Worm (Caenorhabditis elegans) whole organism, L4 larva: ENCODE measurements around the gene ceh-30.
A peak's percentile ranks its signal among the peaks of the same experiment; 100 is the strongest.

ENCODE experiments used
- D1046.2 ChIP-seq: fragments of 200-800 bp; sonication (Bioruptor generic); IDR thresholded peaks from 2 replicates; pipeline ENCODE4 v1.3.6; 2022; ENCODE audit warnings: missing genetic modification characterization, missing compliant biosample characterization
- F37D6.2 ChIP-seq: sonication (generic microtip); optimal IDR thresholded peaks from 2 replicates; lab custom pipeline; 2016; ENCODE audit warnings: mild to moderate bottlenecking, missing genetic modification characterization, missing compliant biosample characterization
- R02D3.7 ChIP-seq: fragments of 150-350 bp; sonication (generic microtip); optimal IDR thresholded peaks from 3 replicates; lab custom pipeline; 2014; ENCODE audit warnings: missing biosample characterization, missing genetic modification characterization
- T20F7.1 ChIP-seq: fragments of 200-800 bp; sonication (Bioruptor generic); optimal IDR thresholded peaks from 2 replicates; lab custom pipeline; 2018; ENCODE audit warnings: mild to moderate bottlenecking, missing genetic modification characterization, missing compliant biosample characterization
- T26A8.4 ChIP-seq: fragments of 200-800 bp; sonication (Bioruptor generic); IDR thresholded peaks from 2 replicates; pipeline ENCODE4 v1.3.6; 2022; ENCODE audit warnings: missing genetic modification characterization, missing compliant biosample characterization
- Y75B8A.6 ChIP-seq: fragments of 200-800 bp; sonication (Bioruptor generic); IDR thresholded peaks from 2 replicates; pipeline ENCODE4 v1.3.6; 2022; ENCODE audit warnings: missing genetic modification reagents, missing genetic modification characterization, missing compliant biosample characterization
- ZK546.5 ChIP-seq, 2 experiments: sonication (generic microtip); optimal IDR thresholded peaks; 2 replicates each; lab custom pipeline; 2017; ENCODE audit warnings: missing biosample characterization in 2 of 2, missing genetic modification characterization in 2 of 2
- ama-1 ChIP-seq: fragments of 150-350 bp; optimal IDR thresholded peaks from 2 replicates; lab custom pipeline; 2014; ENCODE audit warnings: inconsistent platforms, mixed read lengths
- attf-4 ChIP-seq: sonication (generic microtip); optimal IDR thresholded peaks from 3 replicates; lab custom pipeline; 2017; ENCODE audit warnings: missing biosample characterization, missing genetic modification characterization
- ceh-20 ChIP-seq: fragments of 200-800 bp; sonication (Bioruptor generic); IDR thresholded peaks from 2 replicates; pipeline ENCODE4 v1.3.6; 2022; ENCODE audit warnings: missing genetic modification reagents, missing genetic modification characterization, missing compliant biosample characterization
- ceh-82 ChIP-seq: sonication (generic microtip); optimal IDR thresholded peaks from 2 replicates; lab custom pipeline; 2017; ENCODE audit warnings: missing biosample characterization, missing genetic modification characterization
- ctbp-1 ChIP-seq: fragments of 200-800 bp; sonication (Bioruptor generic); IDR thresholded peaks from 2 replicates; pipeline ENCODE4 v1.3.6; 2022; ENCODE audit warnings: missing genetic modification reagents, missing genetic modification characterization, missing compliant biosample characterization
- daf-16 ChIP-seq, 3 experiments: sonication (generic microtip); optimal IDR thresholded peaks; 2 replicates each; lab custom pipeline; 2016 to 2017; ENCODE audit warnings: missing genetic modification characterization in 3 of 3, missing genetic modification reagents in 3 of 3, mild to moderate bottlenecking in 2 of 3, missing compliant biosample characterization in 2 of 3, missing biosample characterization in 1 of 3, moderate library complexity in 1 of 3
- dmd-6 ChIP-seq: fragments of 200-800 bp; sonication (Bioruptor generic); IDR thresholded peaks from 2 replicates; pipeline ENCODE4 v1.3.6; 2022; ENCODE audit warnings: missing genetic modification reagents, missing genetic modification characterization, missing compliant biosample characterization
- dmd-8 ChIP-seq: fragments of 200-800 bp; sonication (Bioruptor generic); IDR thresholded peaks from 2 replicates; pipeline ENCODE4 v1.3.6; 2022; ENCODE audit warnings: missing genetic modification characterization, missing compliant biosample characterization
- dmd-9 ChIP-seq: fragments of 200-800 bp; sonication (Bioruptor generic); IDR thresholded peaks from 2 replicates; pipeline ENCODE4 v1.3.6; 2022; ENCODE audit warnings: missing genetic modification reagents, missing genetic modification characterization, missing compliant biosample characterization
- dpl-1 ChIP-seq: fragments of 150-350 bp; optimal IDR thresholded peaks from 2 replicates; lab custom pipeline; 2014; ENCODE audit warnings: missing biosample characterization, missing genetic modification reagents, missing genetic modification characterization
- dve-1 ChIP-seq: sonication (generic microtip); optimal IDR thresholded peaks from 2 replicates; lab custom pipeline; 2017; ENCODE audit warnings: antibody characterized with exemption, mild to moderate bottlenecking, missing genetic modification characterization, missing compliant biosample characterization; ENCODE audit not compliant: insufficient read depth
- fkh-10 ChIP-seq: fragments of 150-350 bp; optimal IDR thresholded peaks from 2 replicates; lab custom pipeline; 2014; ENCODE audit warnings: missing biosample characterization, missing genetic modification reagents, missing genetic modification characterization
- fos-1 ChIP-seq: fragments of 150-350 bp; optimal IDR thresholded peaks from 2 replicates; lab custom pipeline; 2014; ENCODE audit warnings: missing biosample characterization, missing genetic modification characterization
- hif-1 ChIP-seq, 2 experiments: sonication (generic microtip); optimal IDR thresholded peaks; 2 replicates each; lab custom pipeline; 2016 to 2017; ENCODE audit warnings: missing compliant biosample characterization in 2 of 2, missing genetic modification characterization in 2 of 2, missing genetic modification reagents in 2 of 2, missing genotype in 2 of 2, mild to moderate bottlenecking in 1 of 2
- lin-1 ChIP-seq: fragments of 200-800 bp; sonication (Bioruptor generic); IDR thresholded peaks from 2 replicates; pipeline ENCODE4 v1.3.6; 2022; ENCODE audit warnings: missing genetic modification reagents, missing genetic modification characterization, missing compliant biosample characterization
- lin-15B ChIP-seq: fragments of 150-350 bp; sonication (generic microtip); optimal IDR thresholded peaks from 3 replicates; lab custom pipeline; 2014; ENCODE audit warnings: missing biosample characterization, missing genetic modification characterization
- lin-38 ChIP-seq: fragments of 200-800 bp; sonication (Bioruptor generic); IDR thresholded peaks from 2 replicates; pipeline ENCODE4 v1.3.6; 2022; ENCODE audit warnings: missing genetic modification reagents, missing genetic modification characterization, missing compliant biosample characterization
- lir-3 ChIP-seq: sonication (generic microtip); optimal IDR thresholded peaks from 2 replicates; lab custom pipeline; 2016; ENCODE audit warnings: mild to moderate bottlenecking, missing genetic modification characterization, missing compliant biosample characterization
- lsy-2 ChIP-seq, 2 experiments: fragments of 150-350 bp in 1 of 2; sonication (generic microtip) in 1 of 2; optimal IDR thresholded peaks; 2 replicates each; lab custom pipeline; 2014 to 2017; ENCODE audit warnings: missing biosample characterization in 2 of 2, missing genetic modification characterization in 2 of 2
- madf-9 ChIP-seq: fragments of 200-800 bp; sonication (Bioruptor generic); conservative IDR thresholded peaks from 2 replicates; pipeline ENCODE4 v1.3.6; 2022; ENCODE audit warnings: missing genetic modification reagents, missing genetic modification characterization, missing compliant biosample characterization
- mdl-1 ChIP-seq, 2 experiments: fragments of 150-350 bp in 1 of 2; sonication (generic microtip) in 1 of 2; optimal IDR thresholded peaks; 2 replicates each; lab custom pipeline; 2014 to 2017; ENCODE audit warnings: missing biosample characterization in 2 of 2, missing genetic modification characterization in 2 of 2
- mdt-29 ChIP-seq: fragments of 200-800 bp; sonication (Bioruptor generic); IDR thresholded peaks from 2 replicates; pipeline ENCODE4 v1.3.6; 2022; ENCODE audit warnings: missing genetic modification reagents, missing genetic modification characterization, missing compliant biosample characterization
- mes-2 ChIP-seq: sonication (generic microtip); optimal IDR thresholded peaks from 2 replicates; lab custom pipeline; 2016; ENCODE audit warnings: missing genotype, mild to moderate bottlenecking, missing genetic modification characterization, missing compliant biosample characterization; ENCODE audit not compliant: poor library complexity, severe bottlenecking
- mxl-3 ChIP-seq: fragments of 200-800 bp; sonication (Bioruptor generic); optimal IDR thresholded peaks from 2 replicates; lab custom pipeline; 2018; ENCODE audit warnings: mild to moderate bottlenecking, missing genetic modification characterization, missing compliant biosample characterization
- nhr-102 ChIP-seq: sonication (generic microtip); optimal IDR thresholded peaks from 2 replicates; lab custom pipeline; 2016; ENCODE audit warnings: mild to moderate bottlenecking, missing genetic modification characterization, moderate library complexity, missing compliant biosample characterization
- nhr-11 ChIP-seq: fragments of 150-350 bp; optimal IDR thresholded peaks from 2 replicates; lab custom pipeline; 2014; ENCODE audit warnings: missing biosample characterization, missing genetic modification characterization
- nhr-237 ChIP-seq: sonication (generic microtip); optimal IDR thresholded peaks from 2 replicates; lab custom pipeline; 2017; ENCODE audit warnings: missing biosample characterization, missing genetic modification characterization
- nhr-25 ChIP-seq: sonication (generic microtip); optimal IDR thresholded peaks from 2 replicates; lab custom pipeline; 2017; ENCODE audit warnings: missing genetic modification characterization, mild to moderate bottlenecking, missing compliant biosample characterization, antibody characterized with exemption, moderate library complexity, borderline replicate concordance; ENCODE audit not compliant: insufficient read depth
- nhr-48 ChIP-seq: sonication (generic microtip); optimal IDR thresholded peaks from 2 replicates; lab custom pipeline; 2016; ENCODE audit warnings: mild to moderate bottlenecking, missing genetic modification characterization, missing compliant biosample characterization
- nhr-76 ChIP-seq: fragments of 150-350 bp; optimal IDR thresholded peaks from 2 replicates; lab custom pipeline; 2014; ENCODE audit warnings: missing biosample characterization, missing genetic modification characterization
- nhr-77 ChIP-seq: fragments of 150-350 bp; optimal IDR thresholded peaks from 2 replicates; lab custom pipeline; 2014; ENCODE audit warnings: missing biosample characterization, missing genetic modification characterization
- pha-4 ChIP-seq, 2 experiments: fragments of 150-350 bp in 1 of 2; fragments of 200-800 bp in 1 of 2; sonication (Bioruptor generic) in 1 of 2; IDR thresholded peaks in 1 of 2; optimal IDR thresholded peaks in 1 of 2; 2 replicates each; pipeline versions ENCODE4 v1.3.6 to Lab custom; 2014 to 2022; ENCODE audit warnings: missing genetic modification characterization in 2 of 2, missing genetic modification reagents in 2 of 2, missing biosample characterization in 1 of 2, missing compliant biosample characterization in 1 of 2
- snpc-4 ChIP-seq: fragments of 150-350 bp; optimal IDR thresholded peaks from 2 replicates; lab custom pipeline; 2014; ENCODE audit warnings: missing biosample characterization, missing genetic modification characterization
- tag-97 ChIP-seq: fragments of 200-800 bp; sonication (Bioruptor generic); IDR thresholded peaks from 2 replicates; pipeline ENCODE4 v1.3.6; 2022; ENCODE audit warnings: missing genetic modification characterization, missing compliant biosample characterization
- unc-130 ChIP-seq: sonication (generic microtip); optimal IDR thresholded peaks from 2 replicates; lab custom pipeline; 2016; ENCODE audit warnings: missing genetic modification reagents, missing genetic modification characterization, missing compliant biosample characterization
- unc-39 ChIP-seq: sonication (generic microtip); optimal IDR thresholded peaks from 2 replicates; lab custom pipeline; 2017; ENCODE audit warnings: missing biosample characterization, missing genetic modification characterization
- unc-62 ChIP-seq, 3 experiments: fragments of 150-350 bp in 1 of 3; sonication (generic microtip); optimal IDR thresholded peaks in 2 of 3; peaks in 1 of 3; 1 replicate in 1 of 3; 2 replicates in 2 of 3; lab custom pipeline; 2014 to 2017; ENCODE audit warnings: missing biosample characterization in 3 of 3, missing genetic modification characterization in 3 of 3, missing genetic modification reagents in 3 of 3, missing genotype in 1 of 3
- zip-11 ChIP-seq: fragments of 200-800 bp; sonication (Bioruptor generic); IDR thresholded peaks from 2 replicates; pipeline ENCODE4 v1.3.6; 2022; ENCODE audit warnings: missing genetic modification characterization, missing compliant biosample characterization
- ztf-11 ChIP-seq: fragments of 150-350 bp; optimal IDR thresholded peaks from 2 replicates; lab custom pipeline; 2014; ENCODE audit warnings: missing biosample characterization, missing genetic modification characterization
- ztf-7 ChIP-seq: fragments of 150-350 bp; optimal IDR thresholded peaks from 2 replicates; lab custom pipeline; 2014; ENCODE audit warnings: missing biosample characterization, missing genetic modification characterization

Gene ceh-30

DNA sequence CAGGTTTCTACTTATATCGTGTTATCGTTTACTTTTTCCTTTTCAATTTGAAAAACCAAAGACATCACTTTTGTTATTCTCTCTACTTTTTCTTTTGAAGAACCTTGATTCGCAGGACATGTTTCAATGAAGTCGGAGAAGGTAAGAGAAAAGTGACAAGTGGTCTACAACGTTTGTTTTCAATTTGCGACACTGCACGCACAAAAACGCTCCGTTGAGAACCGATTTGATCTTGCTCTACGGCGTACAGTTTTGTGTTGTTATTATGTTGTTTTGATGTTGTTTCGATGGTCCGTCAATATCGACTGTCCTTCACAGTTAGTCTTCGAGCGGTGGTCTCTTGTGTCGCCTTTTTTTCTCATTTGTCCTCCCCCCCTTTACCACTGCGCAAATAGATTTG is 26.0 kb downstream of the ceh-30 start, which contains the start of gene pccb-1:
pccb-1 (plus strand) TSS at position 127 of the 400 bp plus-strand sequence.
- TF ChIP-seq mdl-1 (tag; optimal IDR thresholded peaks at IDR 0.05; lab: Kevin White, UChicago) (no peak), nhr-11 (no peak)
- TF ChIP-seq, all 104 proteins: peak for 0

DNA sequence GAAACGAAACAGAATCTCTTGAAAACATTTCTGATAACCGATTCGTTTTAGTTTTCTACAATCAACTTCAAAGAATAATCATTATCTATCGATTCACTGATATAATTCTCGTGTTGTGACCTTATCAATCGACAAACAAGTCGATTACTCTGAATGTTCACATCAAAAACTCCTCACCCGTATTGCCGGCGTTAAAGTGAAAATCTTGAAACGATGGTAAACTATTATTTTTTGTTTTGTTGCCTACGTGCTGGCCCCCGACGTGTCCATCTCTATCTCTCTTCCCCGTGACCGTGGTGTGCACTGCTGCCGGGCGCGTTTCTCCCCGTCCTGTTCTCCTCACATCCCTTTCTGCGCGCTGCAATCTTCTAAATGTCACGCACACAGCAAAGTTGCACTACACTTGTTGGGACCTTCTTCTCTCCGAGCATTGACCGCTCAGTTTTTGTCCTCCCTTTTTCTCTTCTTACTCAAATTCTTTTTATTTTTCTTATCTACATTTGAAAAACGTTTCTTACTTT is 26.6 kb downstream of the ceh-30 start:
- TF ChIP-seq unc-130 = no peak
- peak; percentile 9; the same call in 1 of the 2 replicates for TF ChIP-seq lin-1
- TF ChIP-seq dmd-6 = peak; percentile 60
- TF ChIP-seq T26A8.4 (GFP tag; lab: Robert Waterston, UW) = peak; percentile 55
- TF ChIP-seq dpl-1 = no peak
- TF ChIP-seq unc-39 (tag; lab: Kevin White, UChicago) = no peak
- no peak for TF ChIP-seq zip-11 (GFP tag; lab: Robert Waterston, UW)
- no peak for TF ChIP-seq D1046.2 (GFP tag; lab: Robert Waterston, UW)
- no peak for TF ChIP-seq nhr-25
- no peak for TF ChIP-seq F37D6.2 (tag; lab: Kevin White, UChicago)
- peak; percentile 91 to 100 for TF ChIP-seq hif-1 (tag; optimal IDR thresholded peaks at IDR 0.05; lab: Kevin White, UChicago)
- no peak for TF ChIP-seq dmd-9 (GFP tag; lab: Robert Waterston, UW)
- TF ChIP-seq ztf-7 (tag; lab: Kevin White, UChicago) = no peak
- no peak for TF ChIP-seq R02D3.7 (tag; lab: Kevin White, UChicago)
- TF ChIP-seq ceh-20 (GFP tag; lab: Robert Waterston, UW) = no peak
- TF ChIP-seq ceh-82 (tag; lab: Kevin White, UChicago) = no peak
- peak; percentile 54; the same call in 1 of the 2 replicates for TF ChIP-seq ctbp-1 (GFP tag; lab: Robert Waterston, UW)
- TF ChIP-seq Y75B8A.6 = no peak
- TF ChIP-seq ama-1 (lab: Kevin White, UChicago) = peak; percentile 38
- TF ChIP-seq mdt-29 (GFP tag; lab: Robert Waterston, UW) = no peak
- TF ChIP-seq snpc-4 = no peak
- peak; percentile 16 for TF ChIP-seq fkh-10 (GFP tag; lab: Kevin White, UChicago)
- peak; percentile 21 for TF ChIP-seq mxl-3 (GFP tag; lab: Kevin White, UChicago)
- no peak for TF ChIP-seq lin-15B (tag; lab: Kevin White, UChicago)
- TF ChIP-seq lsy-2 (tag; optimal IDR thresholded peaks at IDR 0.05; lab: Kevin White, UChicago) = peak in 1 of 2 experiments; percentile 40
- TF ChIP-seq madf-9 (GFP tag; lab: Robert Waterston, UW) = no peak
- TF ChIP-seq attf-4 (tag; lab: Kevin White, UChicago) = no peak
- no peak for TF ChIP-seq ZK546.5 (tag; optimal IDR thresholded peaks at IDR 0.05; lab: Kevin White, UChicago)
- TF ChIP-seq tag-97 (GFP tag; lab: Robert Waterston, UW) = no peak
- TF ChIP-seq ztf-11 (tag; lab: Kevin White, UChicago) = no peak
- no peak for TF ChIP-seq nhr-237
- no peak for TF ChIP-seq pha-4 (GFP tag; IDR thresholded peaks at IDR 0.05; lab: Robert Waterston, UW)
- no peak for TF ChIP-seq pha-4 (tag; optimal IDR thresholded peaks at IDR 0.05; lab: Kevin White, UChicago)
- TF ChIP-seq nhr-48 (tag; lab: Kevin White, UChicago) = no peak
- TF ChIP-seq nhr-102 (tag; lab: Kevin White, UChicago) = peak; percentile 39
- peak; percentile 4 for TF ChIP-seq mes-2 (tag; lab: Kevin White, UChicago)
- TF ChIP-seq nhr-77 (tag; lab: Kevin White, UChicago) = peak; percentile 73
- TF ChIP-seq dve-1 = peak; percentile 72
- TF ChIP-seq daf-16 (GFP tag; optimal IDR thresholded peaks at IDR 0.05; lab: Kevin White, UChicago) = peak in 1 of 2 experiments; percentile 48
- TF ChIP-seq daf-16 (tag; optimal IDR thresholded peaks at IDR 0.05; lab: Kevin White, UChicago) = peak; percentile 96
- no peak for TF ChIP-seq lir-3 (tag; lab: Kevin White, UChicago)
- TF ChIP-seq lin-38 (GFP tag; lab: Robert Waterston, UW) = no peak
- TF ChIP-seq fos-1 (tag; lab: Kevin White, UChicago) = no peak
- no peak for TF ChIP-seq T20F7.1 (GFP tag; lab: Kevin White, UChicago)
- peak in 1 of 2 experiments; percentile 91 for TF ChIP-seq unc-62 (GFP tag; optimal IDR thresholded peaks at IDR 0.05 in 1 of 2; lab: Kevin White, UChicago)
- no peak for TF ChIP-seq unc-62 (tag; optimal IDR thresholded peaks at IDR 0.05; lab: Kevin White, UChicago)
- TF ChIP-seq nhr-76 = no peak
- no peak for TF ChIP-seq dmd-8 (GFP tag; lab: Robert Waterston, UW)
